Worm (Caenorhabditis elegans): ENCODE measurements around the gene E02H4.7.

Gene E02H4.7

ce11 chrX:14234932-14235331, 21.1 kb upstream of the E02H4.7 start, which contains the start of gene srg-37:
srg-37 (minus strand) TSS chrX:14235032.
- TF ChIP-seq elt-1 (tag; optimal IDR thresholded peaks at IDR 0.05; ENCODE audit: borderline replicate concordance, insufficient read depth) (no peak), drap-1 (GFP tag; optimal IDR thresholded peaks at IDR 0.05) (no peak), lin-32 (GFP tag; optimal IDR thresholded peaks at IDR 0.05) (no peak), nhr-237 (tag; optimal IDR thresholded peaks at IDR 0.05) (no peak), ceh-43 (GFP tag; optimal IDR thresholded peaks at IDR 0.05) (no peak), nhr-2 (tag; optimal IDR thresholded peaks at IDR 0.05) (no peak), cnd-1 (tag; optimal IDR thresholded peaks at IDR 0.05) (no peak), flh-1 (GFP tag; optimal IDR thresholded peaks at IDR 0.05) (no peak), unc-62 (GFP tag; optimal IDR thresholded peaks at IDR 0.05) (no peak)

- peak; percentile 27 for TF ChIP-seq sptf-1 (tag; optimal IDR thresholded peaks at IDR 0.05)
- no peak for TF ChIP-seq ztf-11 (tag; optimal IDR thresholded peaks at IDR 0.05)
Observed at ce11 chrX:14236121-14236824, 19.8 kb upstream of the E02H4.7 start.

- TF ChIP-seq nhr-2 (tag; optimal IDR thresholded peaks at IDR 0.05) (no peak), unc-39 (tag; optimal IDR thresholded peaks at IDR 0.05) (no peak), mls-2 (tag; optimal IDR thresholded peaks at IDR 0.05) (no peak), lin-32 (GFP tag; optimal IDR thresholded peaks at IDR 0.05) (no peak), ham-2 (GFP tag; optimal IDR thresholded peaks at IDR 0.05) (peak; percentile 59), lsy-2 (tag; optimal IDR thresholded peaks at IDR 0.05) (no peak), drap-1 (GFP tag; optimal IDR thresholded peaks at IDR 0.05) (no peak), ceh-39 (tag; optimal IDR thresholded peaks at IDR 0.05) (peak; percentile 95), lin-13 (tag; optimal IDR thresholded peaks at IDR 0.05) (no peak), ceh-83 (GFP tag; optimal IDR thresholded peaks at IDR 0.05) (no peak), cnd-1 (tag; optimal IDR thresholded peaks at IDR 0.05) (no peak), ces-1 (GFP tag; optimal IDR thresholded peaks at IDR 0.05) (peak; percentile 68), mab-5 (tag; optimal IDR thresholded peaks at IDR 0.05) (no peak), unc-120 (tag; optimal IDR thresholded peaks at IDR 0.05; ENCODE audit: poor library complexity, severe bottlenecking) (peak; percentile 16), nhr-28 (tag; optimal IDR thresholded peaks at IDR 0.05) (no peak)
Observed at ce11 chrX:14238291-14238758, 17.7 kb upstream of the E02H4.7 start, which contains the start of gene K04C1.2. K04C1.2 (plus strand) TSS chrX:14238708.

- TF ChIP-seq mls-2 (tag; optimal IDR thresholded peaks at IDR 0.05): no peak
- TF ChIP-seq unc-62 (GFP tag; optimal IDR thresholded peaks at IDR 0.05): no peak
- TF ChIP-seq pha-4 (tag; optimal IDR thresholded peaks at IDR 0.05): no peak
Observed at ce11 chrX:14240205-14240604, 15.9 kb upstream of the E02H4.7 start.

- TF ChIP-seq lin-32 (GFP tag; optimal IDR thresholded peaks at IDR 0.05) (no peak), bed-3 (GFP tag; optimal IDR thresholded peaks at IDR 0.05) (no peak), lsy-2 (tag; optimal IDR thresholded peaks at IDR 0.05) (no peak), elt-3 (tag; optimal IDR thresholded peaks at IDR 0.05) (no peak), elt-1 (tag; optimal IDR thresholded peaks at IDR 0.05; ENCODE audit: borderline replicate concordance, insufficient read depth) (no peak), cnd-1 (tag; optimal IDR thresholded peaks at IDR 0.05) (no peak), pha-4 (tag; optimal IDR thresholded peaks at IDR 0.05) (no peak), unc-62 (GFP tag; optimal IDR thresholded peaks at IDR 0.05) (no peak)
Observed at ce11 chrX:14241531-14241930, 14.5 kb upstream of the E02H4.7 start.

ce11 chrX:14243345-14243961, 12.6 kb upstream of the E02H4.7 start, which contains the start of gene K04C1.3:
K04C1.3 (minus strand) TSS chrX:14243395.
- TF ChIP-seq nhr-2 (tag; optimal IDR thresholded peaks at IDR 0.05): no peak
- TF ChIP-seq zip-8 (tag; optimal IDR thresholded peaks at IDR 0.05): peak; percentile 7
- peak; percentile 36 for TF ChIP-seq ceh-39 (tag; optimal IDR thresholded peaks at IDR 0.05)
- no peak for TF ChIP-seq flh-1 (GFP tag; optimal IDR thresholded peaks at IDR 0.05)
- TF ChIP-seq cnd-1 (tag; optimal IDR thresholded peaks at IDR 0.05): peak; percentile 37
- TF ChIP-seq ces-1 (GFP tag; optimal IDR thresholded peaks at IDR 0.05): peak; percentile 12

Data from whole organism, mixed stage, embryonic.